Fruit fly (Drosophila melanogaster) S2 (cell line): ENCODE data around the gene CG11349.

Experiments used
- CG8478 ChIP-seq: fragments of >200 bp; optimal IDR thresholded peaks from 2 replicates; lab custom pipeline; 2018
- CTCF ChIP-seq, 2 experiments: fragments of >200 bp; optimal IDR thresholded peaks; 2 replicates each; lab custom pipeline; 2018

DNA sequence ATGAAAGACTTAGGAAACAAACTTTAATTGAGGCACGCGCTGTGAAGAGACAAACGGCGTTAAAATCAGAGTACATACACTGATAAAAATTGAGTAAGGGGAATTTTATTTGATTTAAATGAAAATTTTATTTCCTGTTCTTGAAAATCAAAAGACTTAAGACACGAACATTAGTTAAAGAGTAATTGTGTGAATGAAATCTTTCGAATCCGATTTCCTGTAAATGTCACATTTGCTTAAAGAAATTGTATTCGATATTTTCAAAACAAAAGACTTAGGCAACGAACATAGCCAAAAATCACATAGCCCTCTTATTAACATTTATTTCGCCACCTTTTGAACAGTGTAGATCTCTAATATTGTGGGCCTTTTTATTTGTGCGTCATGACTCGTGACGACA lies 27.0 kb upstream of the CG11349 start:
- no peak for TF ChIP-seq CG8478 (lab: Kevin White, UChicago)
- no peak for TF ChIP-seq CTCF (optimal IDR thresholded peaks at IDR 0.05; lab: Kevin White, UChicago)
